Worm (Caenorhabditis elegans): ENCODE measurements around the gene ZC190.2.

Gene ZC190.2

ce11 chrV:8653080-8653821 lies 27.9 kb upstream of the ZC190.2 start:
- TF ChIP-seq unc-55 (GFP tag; optimal IDR thresholded peaks at IDR 0.05) (peak; percentile 14), unc-3 (GFP tag; conservative IDR thresholded peaks at IDR 0.05) (no peak), unc-3 (tag; optimal IDR thresholded peaks at IDR 0.05) (no peak)

DNA sequence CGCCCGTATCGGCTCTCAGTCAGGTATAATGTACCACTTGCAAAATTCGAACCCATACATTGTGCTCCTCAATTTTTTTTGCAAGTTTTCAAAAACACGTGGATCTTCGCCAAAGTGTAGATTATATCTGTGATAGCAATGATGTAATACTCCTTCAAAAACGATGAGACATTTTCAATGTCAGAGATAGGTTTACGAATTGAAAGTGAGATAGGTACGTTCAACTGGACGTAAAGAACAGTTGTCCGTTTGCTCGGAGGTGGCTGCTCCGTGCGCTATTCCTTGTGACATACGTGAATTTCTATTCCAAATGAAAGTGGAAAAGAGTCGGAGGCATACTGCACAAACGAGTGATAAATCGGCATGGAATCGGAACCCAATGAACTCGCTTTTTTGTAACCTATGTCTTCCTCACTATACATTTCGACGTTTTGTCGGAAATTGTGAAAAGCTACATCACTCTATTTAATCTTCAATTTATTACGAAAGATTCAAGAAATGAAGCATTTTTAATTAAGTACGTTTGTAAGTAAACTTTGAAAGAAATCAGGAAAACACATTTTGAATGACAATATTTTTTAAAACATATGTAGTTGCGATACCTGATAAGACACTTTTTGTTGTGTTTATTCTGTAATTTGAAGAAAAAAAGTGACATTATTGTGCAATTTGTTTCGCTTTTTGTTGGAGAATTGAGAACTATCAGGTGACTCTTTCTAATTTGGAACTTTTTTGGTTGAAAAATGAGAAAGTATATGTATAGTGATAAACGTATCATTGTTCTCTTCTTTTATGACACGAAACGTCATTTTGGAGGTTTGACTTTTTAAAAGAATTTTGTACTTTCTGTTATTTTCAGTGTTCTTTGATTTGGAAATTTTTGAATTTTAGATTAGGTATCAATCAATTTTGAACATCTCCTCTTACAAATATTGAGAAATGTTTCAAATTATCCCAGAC lies 26.4 kb upstream of the ZC190.2 start:
- TF ChIP-seq nfya-1 (tag; optimal IDR thresholded peaks at IDR 0.05) (no peak), gmeb-2 (tag; optimal IDR thresholded peaks at IDR 0.05) (no peak), unc-55 (GFP tag; optimal IDR thresholded peaks at IDR 0.05) (peak; percentile 16), ceh-30 (tag; optimal IDR thresholded peaks at IDR 0.05) (no peak)

- no peak for TF ChIP-seq rnt-1 (tag; optimal IDR thresholded peaks at IDR 0.05)
- no peak for TF ChIP-seq tbx-2 (tag; optimal IDR thresholded peaks at IDR 0.05)
- no peak for TF ChIP-seq F13H6.1 (tag; optimal IDR thresholded peaks at IDR 0.05)
- TF ChIP-seq hlh-13 (GFP tag; optimal IDR thresholded peaks at IDR 0.05), result no peak
- no peak for TF ChIP-seq hlh-15 (tag; optimal IDR thresholded peaks at IDR 0.05)
- TF ChIP-seq unc-86 (tag; optimal IDR thresholded peaks at IDR 0.05), result no peak
- no peak for TF ChIP-seq sox-4 (tag; optimal IDR thresholded peaks at IDR 0.05)
- no peak for TF ChIP-seq fax-1 (tag; optimal IDR thresholded peaks at IDR 0.05)
- no peak for TF ChIP-seq pat-9 (tag; optimal IDR thresholded peaks at IDR 0.05)
- TF ChIP-seq pha-2 (tag; optimal IDR thresholded peaks at IDR 0.05), result no peak
- no peak for TF ChIP-seq ref-2 (tag; optimal IDR thresholded peaks at IDR 0.05)
- no peak for TF ChIP-seq unc-3 (GFP tag; conservative IDR thresholded peaks at IDR 0.05)
- no peak for TF ChIP-seq unc-3 (tag; optimal IDR thresholded peaks at IDR 0.05)
- no peak for TF ChIP-seq ceh-31 (tag; optimal IDR thresholded peaks at IDR 0.05)
- no peak for TF ChIP-seq unc-55 (GFP tag; optimal IDR thresholded peaks at IDR 0.05)
- no peak for TF ChIP-seq fkh-10 (GFP tag; optimal IDR thresholded peaks at IDR 0.05)
Measured at ce11 chrV:8657911-8658310, 23.2 kb upstream of the ZC190.2 start.

ce11 chrV:8658577-8659362 lies 22.4 kb upstream of the ZC190.2 start:
- TF ChIP-seq fkh-10 (GFP tag; optimal IDR thresholded peaks at IDR 0.05) (no peak), eyg-1 (tag; optimal IDR thresholded peaks at IDR 0.05) (no peak), sox-4 (tag; optimal IDR thresholded peaks at IDR 0.05) (no peak), hlh-8 (tag; optimal IDR thresholded peaks at IDR 0.05) (peak; percentile 34), unc-55 (GFP tag; optimal IDR thresholded peaks at IDR 0.05) (peak; percentile 37), unc-86 (tag; optimal IDR thresholded peaks at IDR 0.05) (no peak), ttx-3 (tag; optimal IDR thresholded peaks at IDR 0.05) (no peak), ztf-16 (tag; optimal IDR thresholded peaks at IDR 0.05) (no peak), dve-1 (tag; optimal IDR thresholded peaks at IDR 0.05) (no peak), tbx-7 (tag; optimal IDR thresholded peaks at IDR 0.05) (no peak), npax-4 (tag; optimal IDR thresholded peaks at IDR 0.05) (no peak), pax-1 (tag; optimal IDR thresholded peaks at IDR 0.05) (no peak), rnt-1 (tag; optimal IDR thresholded peaks at IDR 0.05) (peak; percentile 56), ceh-34 (tag; optimal IDR thresholded peaks at IDR 0.05) (no peak), fkh-6 (tag; optimal IDR thresholded peaks at IDR 0.05) (no peak), ceh-18 (tag; optimal IDR thresholded peaks at IDR 0.05) (peak; percentile 49)

DNA sequence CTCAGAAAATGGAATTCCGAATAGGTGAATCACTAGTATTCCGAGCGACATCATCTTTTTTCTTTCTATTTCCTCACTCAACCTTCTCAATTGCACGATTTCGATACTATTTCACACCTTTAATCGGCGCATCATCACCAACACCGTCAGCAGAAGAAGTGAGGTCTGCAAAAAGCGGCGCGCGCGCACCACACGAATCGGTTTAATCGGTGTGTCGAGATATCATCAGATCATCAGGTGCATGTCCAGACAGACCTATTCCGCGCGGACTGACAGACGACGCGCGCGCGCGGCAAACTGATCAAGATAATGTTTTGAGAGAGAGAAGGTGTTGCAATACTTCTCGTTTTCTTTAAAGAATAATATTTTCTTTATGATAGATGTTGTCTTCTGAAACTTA lies 20.7 kb upstream of the ZC190.2 start:
- TF ChIP-seq dmd-4 (tag; optimal IDR thresholded peaks at IDR 0.05; ENCODE audit: borderline replicate concordance), result no peak
- no peak for TF ChIP-seq ceh-34 (tag; optimal IDR thresholded peaks at IDR 0.05)
- peak; percentile 20 for TF ChIP-seq rnt-1 (tag; optimal IDR thresholded peaks at IDR 0.05)
- no peak for TF ChIP-seq C38D4.7 (GFP tag; optimal IDR thresholded peaks at IDR 0.05)
- no peak for TF ChIP-seq fax-1 (tag; optimal IDR thresholded peaks at IDR 0.05)
- TF ChIP-seq pha-4 (tag; optimal IDR thresholded peaks at IDR 0.05), result no peak
- TF ChIP-seq pros-1 (tag; optimal IDR thresholded peaks at IDR 0.05), result no peak
